Fruit fly (Drosophila melanogaster) whole organism: Measurements from ENCODE around the gene CG4611.

Experiments used
- CG8478 ChIP-seq: fragments of >200 bp; optimal IDR thresholded peaks from 2 replicates; lab custom pipeline; 2018; ENCODE audit warnings: inconsistent platforms
- Dll ChIP-seq: fragments of >200 bp; optimal IDR thresholded peaks from 2 replicates; lab custom pipeline; 2017
- EcR ChIP-seq, 2 experiments: fragments of >200 bp; optimal IDR thresholded peaks; 2 replicates each; lab custom pipeline; 2017; ENCODE audit warnings: missing biosample characterization in 2 of 2, missing genetic modification characterization in 2 of 2, missing genetic modification reagents in 2 of 2
- pan ChIP-seq: fragments of >200 bp; optimal IDR thresholded peaks from 2 replicates; lab custom pipeline; 2017
- psq ChIP-seq: fragments of >200 bp; optimal IDR thresholded peaks from 2 replicates; lab custom pipeline; 2017
- usp ChIP-seq: fragments of >200 bp; optimal IDR thresholded peaks from 2 replicates; lab custom pipeline; 2017; ENCODE audit warnings: missing biosample characterization, missing genetic modification characterization, mixed read lengths

CG4611 gene

dm6 chr3L:5182255-5182993 lies 46.2 kb downstream of the CG4611 start:
- no peak for TF ChIP-seq psq (lab: Kevin White, UChicago)

DNA sequence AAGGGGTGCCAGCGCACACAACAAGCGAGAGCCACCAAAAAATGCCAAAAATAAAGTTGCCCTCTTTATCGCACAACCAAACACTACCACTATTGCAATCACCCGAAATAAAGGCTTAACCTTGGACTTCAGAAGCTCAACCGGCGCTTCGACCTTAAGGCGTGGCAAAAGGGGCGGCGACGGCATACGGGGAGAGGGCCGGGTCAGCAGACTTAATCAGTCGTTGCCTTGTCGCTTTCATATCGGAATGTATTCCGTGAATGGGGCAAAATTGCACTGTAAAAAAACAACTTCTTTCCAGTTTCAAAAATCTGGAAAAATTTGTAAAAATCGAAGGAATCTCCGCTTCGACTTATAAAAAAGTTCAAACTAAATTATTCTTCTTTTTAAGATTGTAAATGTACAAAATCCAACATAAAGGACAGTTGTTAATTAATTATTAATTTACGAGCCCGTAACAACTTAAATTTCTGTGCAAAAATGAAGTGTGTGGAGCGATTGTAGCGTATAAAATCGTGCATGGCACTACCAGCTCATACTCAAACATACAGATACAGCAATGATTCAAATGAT lies 46.9 kb downstream of the CG4611 start:
- TF ChIP-seq psq (lab: Kevin White, UChicago): no peak

DNA sequence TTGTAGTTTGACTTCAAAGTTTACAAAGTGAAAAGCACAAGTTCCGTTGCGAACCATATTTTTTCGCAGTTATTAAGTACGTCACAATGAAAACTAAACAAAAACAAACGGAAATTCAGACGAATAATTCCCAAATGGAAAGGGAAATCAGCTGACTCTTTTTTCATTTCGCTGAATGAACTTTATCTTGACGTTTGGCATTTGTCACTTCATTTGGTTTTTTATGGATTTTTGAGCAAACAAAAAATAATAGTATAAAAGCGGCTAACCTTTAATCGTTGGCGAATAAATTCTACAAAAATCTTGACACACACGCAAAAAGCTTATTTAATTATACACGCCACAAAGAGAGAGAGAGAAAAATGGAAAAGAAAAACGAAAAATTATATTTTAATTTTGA lies 47.5 kb downstream of the CG4611 start:
- no peak for TF ChIP-seq EcR (GFP tag; optimal IDR thresholded peaks at IDR 0.05; lab: Kevin White, UChicago)
- no peak for TF ChIP-seq CG8478 (lab: Kevin White, UChicago)
- TF ChIP-seq psq (lab: Kevin White, UChicago): no peak
- no peak for TF ChIP-seq usp (GFP tag; lab: Kevin White, UChicago)
- TF ChIP-seq Dll (lab: Kevin White, UChicago): no peak
- no peak for TF ChIP-seq pan (lab: Kevin White, UChicago)

DNA sequence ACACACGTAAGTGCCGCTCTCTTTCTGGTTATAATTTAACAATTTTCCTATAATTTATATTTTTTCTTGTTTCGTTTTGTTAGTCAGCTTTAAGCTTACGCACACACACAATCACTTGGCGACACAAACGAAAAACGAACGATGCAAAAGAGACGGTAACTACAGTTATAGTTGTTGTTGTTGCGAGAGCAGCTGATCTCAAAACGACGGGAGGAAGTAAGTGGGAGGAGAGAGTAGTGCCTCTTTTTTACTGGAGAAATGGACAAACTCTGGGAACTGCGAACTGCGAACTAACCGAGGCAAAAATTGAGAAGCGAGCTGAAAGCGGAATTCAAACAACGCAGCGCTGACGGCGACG lies 48.3 kb downstream of the CG4611 start:
- TF ChIP-seq Dll (lab: Kevin White, UChicago): no peak
- no peak for TF ChIP-seq CG8478 (lab: Kevin White, UChicago)
- no peak for TF ChIP-seq pan (lab: Kevin White, UChicago)
- no peak for TF ChIP-seq usp (GFP tag; lab: Kevin White, UChicago)
- TF ChIP-seq psq (lab: Kevin White, UChicago): no peak
- TF ChIP-seq EcR (GFP tag; optimal IDR thresholded peaks at IDR 0.05; lab: Kevin White, UChicago): no peak

- TF ChIP-seq usp (GFP tag; lab: Kevin White, UChicago): no peak
- TF ChIP-seq Dll (lab: Kevin White, UChicago): peak; percentile 99
- no peak for TF ChIP-seq EcR (GFP tag; optimal IDR thresholded peaks at IDR 0.05; lab: Kevin White, UChicago)
These were observed 48.9 kb downstream of the CG4611 start for dm6 chr3L:5184860-5185639.

DNA sequence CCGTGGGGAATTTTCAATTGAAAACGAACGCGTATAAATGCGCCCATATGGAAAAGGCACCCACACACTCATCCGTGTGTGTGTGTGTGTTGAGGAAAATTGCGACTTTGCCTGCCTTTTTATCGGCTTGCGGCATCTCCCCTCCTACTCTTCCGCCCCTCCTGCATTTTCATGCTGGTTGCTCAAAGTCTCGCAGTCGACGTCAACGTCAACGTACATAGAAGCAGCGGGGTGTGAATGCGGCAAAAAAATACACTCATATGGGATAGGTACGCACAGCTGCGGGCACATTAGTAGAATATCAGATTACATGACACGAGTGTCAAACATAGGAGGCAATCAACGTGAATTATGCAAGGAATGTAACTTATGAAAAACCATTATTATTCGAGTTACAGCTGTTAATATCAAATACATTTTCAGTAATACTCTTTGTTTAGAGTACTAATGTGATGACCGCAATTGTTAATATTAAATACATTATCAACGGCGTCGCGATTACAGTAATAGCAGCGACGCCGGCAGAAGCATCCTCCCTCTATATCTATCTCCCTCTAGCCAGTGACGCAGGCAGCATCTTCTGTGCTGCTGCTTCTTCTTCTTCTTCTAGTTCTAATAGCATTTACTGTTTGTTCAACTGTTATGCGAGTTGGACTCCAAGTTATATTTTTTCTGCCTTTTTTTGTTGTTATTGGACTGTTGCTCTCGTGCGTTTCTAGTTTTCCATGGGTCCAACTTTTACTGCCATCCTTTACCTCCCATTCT lies 50.8 kb downstream of the CG4611 start:
- no peak for TF ChIP-seq pan (lab: Kevin White, UChicago)
- no peak for TF ChIP-seq psq (lab: Kevin White, UChicago)
- TF ChIP-seq Dll (lab: Kevin White, UChicago): no peak
- TF ChIP-seq usp (GFP tag; lab: Kevin White, UChicago): no peak

dm6 chr3L:5187572-5187934 lies 51.4 kb downstream of the CG4611 start:
- TF ChIP-seq Dll (lab: Kevin White, UChicago): no peak
- no peak for TF ChIP-seq usp (GFP tag; lab: Kevin White, UChicago)
- TF ChIP-seq EcR (GFP tag; optimal IDR thresholded peaks at IDR 0.05; lab: Kevin White, UChicago): no peak
- no peak for TF ChIP-seq pan (lab: Kevin White, UChicago)
- no peak for TF ChIP-seq CG8478 (lab: Kevin White, UChicago)
- TF ChIP-seq psq (lab: Kevin White, UChicago): no peak
